Fruit fly (Drosophila melanogaster) whole organism, embryonic: ENCODE data around the gene CG7182.

ENCODE experiments used
- Atf6 ChIP-seq: fragments of 200-800 bp; sonication (Bioruptor generic); IDR thresholded peaks from 2 replicates; pipeline ENCODE4 v1.3.6; 2022; ENCODE audit warnings: missing biosample characterization, missing genetic modification characterization
- Awh ChIP-seq: fragments of 200-800 bp; sonication (Bioruptor generic); IDR thresholded peaks from 2 replicates; pipeline ENCODE4, ENCODE4 v1.3.6; 2022; ENCODE audit warnings: missing biosample characterization, missing genetic modification characterization
- B-H2 ChIP-seq: fragments of 200-800 bp; sonication (Bioruptor generic); optimal IDR thresholded peaks from 2 replicates; lab custom pipeline; 2018; ENCODE audit warnings: missing biosample characterization, mild to moderate bottlenecking, missing genetic modification characterization
- CG10209 ChIP-seq: fragments of 200-800 bp; sonication (Bioruptor generic); optimal IDR thresholded peaks from 3 replicates; lab custom pipeline; 2017; ENCODE audit warnings: missing biosample characterization, mild to moderate bottlenecking, missing genetic modification characterization, missing genetic modification reagents
- CG11247 ChIP-seq: fragments of 200-800 bp; sonication (Bioruptor generic); IDR thresholded peaks from 2 replicates; pipeline ENCODE4 v1.3.6; 2022; ENCODE audit warnings: missing biosample characterization, missing genetic modification characterization
- CG14441 ChIP-seq: fragments of 200-800 bp; sonication (Bioruptor generic); IDR thresholded peaks from 2 replicates; pipeline ENCODE4 v1.3.6; 2022; ENCODE audit warnings: missing biosample characterization, missing genetic modification characterization
- CG14860 ChIP-seq: fragments of 200-800 bp; sonication (Bioruptor generic); IDR thresholded peaks from 3 replicates; pipeline ENCODE4 v1.3.6; 2022; ENCODE audit warnings: missing biosample characterization, missing genetic modification characterization; ENCODE audit not compliant: partially characterized antibody
- CG14965 ChIP-seq: fragments of 200-800 bp; sonication (Bioruptor generic); optimal IDR thresholded peaks from 2 replicates; lab custom pipeline; 2016; ENCODE audit warnings: missing biosample characterization, missing genetic modification characterization, borderline replicate concordance
- CG15514 ChIP-seq: fragments of 200-800 bp; sonication (Bioruptor generic); optimal IDR thresholded peaks from 3 replicates; lab custom pipeline; 2017; ENCODE audit warnings: missing biosample characterization, missing genetic modification characterization, mild to moderate bottlenecking, moderate library complexity, missing genetic modification reagents
- CG16863 ChIP-seq: fragments of 200-800 bp; sonication (Bioruptor generic); optimal IDR thresholded peaks from 3 replicates; lab custom pipeline; 2016; ENCODE audit warnings: missing biosample characterization, missing genetic modification characterization
- CG18599 ChIP-seq: fragments of 200-800 bp; sonication (Bioruptor generic); optimal IDR thresholded peaks from 3 replicates; lab custom pipeline; 2017; ENCODE audit warnings: missing biosample characterization, missing genetic modification characterization, mild to moderate bottlenecking, moderate library complexity, missing genetic modification reagents
- CG2889 ChIP-seq: fragments of 200-800 bp; sonication (Bioruptor generic); IDR thresholded peaks from 3 replicates; pipeline ENCODE4 v1.3.6; 2022; ENCODE audit warnings: missing biosample characterization, missing genetic modification characterization
- CG31224 ChIP-seq: fragments of 200-800 bp; sonication (Bioruptor generic); IDR thresholded peaks from 2 replicates; pipeline ENCODE4 v1.3.6; 2022; ENCODE audit warnings: missing biosample characterization, missing genetic modification characterization
- CG6765 ChIP-seq: fragments of 200-800 bp; sonication (Bioruptor generic); optimal IDR thresholded peaks from 3 replicates; lab custom pipeline; 2017; ENCODE audit warnings: missing biosample characterization, mild to moderate bottlenecking, missing genetic modification characterization
- CG6791 ChIP-seq: fragments of 200-800 bp; sonication (Bioruptor generic); IDR thresholded peaks from 3 replicates; pipeline ENCODE4 v1.3.6; 2022; ENCODE audit warnings: missing biosample characterization, missing genetic modification characterization; ENCODE audit not compliant: partially characterized antibody
- CG8281 ChIP-seq: fragments of 200-800 bp; sonication (Bioruptor generic); optimal IDR thresholded peaks from 2 replicates; lab custom pipeline; 2018; ENCODE audit warnings: missing biosample characterization, mild to moderate bottlenecking, missing genetic modification characterization, moderate library complexity
- CG8290 ChIP-seq, 3 experiments: fragments of 200-800 bp; sonication (Bioruptor generic); optimal IDR thresholded peaks; 2 replicates each; lab custom pipeline; 2016 to 2019; ENCODE audit warnings: missing biosample characterization in 3 of 3, missing genetic modification characterization in 3 of 3, mild to moderate bottlenecking in 2 of 3, moderate library complexity in 1 of 3
- CG9932 ChIP-seq: fragments of 200-800 bp; sonication (Bioruptor generic); IDR thresholded peaks from 2 replicates; pipeline ENCODE4 v1.3.6; 2022; ENCODE audit warnings: missing biosample characterization, missing genetic modification characterization
- D ChIP-seq, 2 experiments: fragments of 200-800 bp in 1 of 2; fragments of >200 bp in 1 of 2; sonication (Bioruptor generic) in 1 of 2; optimal IDR thresholded peaks; 2 replicates in 1 of 2; 3 replicates in 1 of 2; lab custom pipeline; 2017; ENCODE audit warnings: mild to moderate bottlenecking in 1 of 2, missing biosample characterization in 1 of 2, missing genetic modification characterization in 1 of 2, missing genetic modification reagents in 1 of 2
- E2f2 ChIP-seq: fragments of 200-800 bp; sonication (Bioruptor generic); IDR thresholded peaks from 2 replicates; pipeline ENCODE4 v1.3.6; 2022; ENCODE audit warnings: missing biosample characterization, missing genetic modification characterization
- HLHmδ ChIP-seq: fragments of 200-800 bp; sonication (Bioruptor generic); optimal IDR thresholded peaks from 2 replicates; lab custom pipeline; 2018; ENCODE audit warnings: missing biosample characterization, mild to moderate bottlenecking, missing genetic modification characterization, moderate library complexity
- Hand ChIP-seq: fragments of 200-800 bp; sonication (Bioruptor generic); optimal IDR thresholded peaks from 2 replicates; lab custom pipeline; 2017; ENCODE audit warnings: mild to moderate bottlenecking, missing biosample characterization, missing genetic modification reagents, missing genetic modification characterization
- HmgZ ChIP-seq: fragments of 200-800 bp; sonication (Bioruptor generic); optimal IDR thresholded peaks from 2 replicates; lab custom pipeline; 2018; ENCODE audit warnings: missing biosample characterization, mild to moderate bottlenecking, missing genetic modification characterization
- Jarid2 ChIP-seq: fragments of 200-800 bp; sonication (Bioruptor generic); optimal IDR thresholded peaks from 3 replicates; lab custom pipeline; 2017; ENCODE audit warnings: mild to moderate bottlenecking, missing biosample characterization, missing genetic modification reagents, missing genetic modification characterization
- Med ChIP-seq: fragments of 200-800 bp; sonication (Bioruptor generic); peaks from one replicate; lab custom pipeline; 2016; ENCODE audit warnings: missing biosample characterization, missing genetic modification characterization, mild to moderate bottlenecking, inconsistent platforms, moderate library complexity
- Nf-YA ChIP-seq: fragments of 200-800 bp; sonication (Bioruptor generic); IDR thresholded peaks from 2 replicates; pipeline ENCODE4 v1.3.6; 2022; ENCODE audit warnings: missing biosample characterization, missing genetic modification characterization
- Sox102F ChIP-seq: fragments of 200-800 bp; sonication (Bioruptor generic); optimal IDR thresholded peaks from 2 replicates; lab custom pipeline; 2018; ENCODE audit warnings: missing biosample characterization, mild to moderate bottlenecking, missing genetic modification characterization, moderate library complexity
- Taf1 ChIP-seq: fragments of 200-800 bp; sonication (Bioruptor generic); IDR thresholded peaks from 2 replicates; pipeline ENCODE4 v1.3.6; 2022; ENCODE audit warnings: missing biosample characterization, missing genetic modification characterization
- YL-1 ChIP-seq: fragments of 200-800 bp; sonication (Bioruptor generic); optimal IDR thresholded peaks from 3 replicates; lab custom pipeline; 2017; ENCODE audit warnings: missing biosample characterization, mild to moderate bottlenecking, missing genetic modification characterization
- ap ChIP-seq: fragments of 200-800 bp; sonication (Bioruptor generic); IDR thresholded peaks from 2 replicates; pipeline ENCODE4 v1.3.6; 2022; ENCODE audit warnings: missing biosample characterization, missing genetic modification characterization
- ase ChIP-seq: fragments of 200-800 bp; sonication (Bioruptor generic); IDR thresholded peaks from 3 replicates; pipeline ENCODE4 v1.3.6; 2022; ENCODE audit warnings: missing biosample characterization, missing genetic modification characterization
- ash1 ChIP-seq: fragments of 200-800 bp; sonication (Bioruptor generic); optimal IDR thresholded peaks from 2 replicates; lab custom pipeline; 2018; ENCODE audit warnings: missing biosample characterization, mild to moderate bottlenecking, missing genetic modification characterization
- bcd ChIP-seq: fragments of 200-800 bp; sonication (Bioruptor generic); optimal IDR thresholded peaks from 2 replicates; lab custom pipeline; 2017; ENCODE audit warnings: missing biosample characterization, mild to moderate bottlenecking, missing genetic modification characterization
- caup ChIP-seq: fragments of 200-800 bp; sonication (Bioruptor generic); optimal IDR thresholded peaks from 3 replicates; lab custom pipeline; 2017; ENCODE audit warnings: missing biosample characterization, mild to moderate bottlenecking, missing genetic modification characterization, moderate library complexity; ENCODE audit not compliant: severe bottlenecking
- dysf ChIP-seq: fragments of 200-800 bp; sonication (Bioruptor generic); IDR thresholded peaks from 3 replicates; pipeline ENCODE4 v1.3.6; 2022; ENCODE audit warnings: missing biosample characterization, missing genetic modification characterization
- fu2 ChIP-seq: fragments of 200-800 bp; sonication (Bioruptor generic); optimal IDR thresholded peaks from 2 replicates; lab custom pipeline; 2016; ENCODE audit warnings: missing biosample characterization, missing genetic modification characterization
- lbe ChIP-seq: fragments of 200-800 bp; sonication (Bioruptor generic); optimal IDR thresholded peaks from 2 replicates; lab custom pipeline; 2016; ENCODE audit warnings: missing biosample characterization, mild to moderate bottlenecking, missing genetic modification characterization
- onecut ChIP-seq: fragments of 200-800 bp; sonication (Bioruptor generic); IDR thresholded peaks from 2 replicates; pipeline ENCODE4 v1.3.6; 2022; ENCODE audit warnings: missing biosample characterization, missing genetic modification characterization
- pzg ChIP-seq: fragments of 200-800 bp; sonication (Bioruptor generic); optimal IDR thresholded peaks from 3 replicates; lab custom pipeline; 2018; ENCODE audit warnings: missing biosample characterization, mild to moderate bottlenecking, missing genetic modification characterization, moderate library complexity
- schlank ChIP-seq: fragments of 200-800 bp; sonication (Bioruptor generic); optimal IDR thresholded peaks from 2 replicates; lab custom pipeline; 2018; ENCODE audit warnings: missing biosample characterization, mild to moderate bottlenecking, missing genetic modification characterization
- slp2 ChIP-seq: fragments of 200-800 bp; sonication (Bioruptor generic); optimal IDR thresholded peaks from 2 replicates; lab custom pipeline; 2016; ENCODE audit warnings: missing biosample characterization, missing genetic modification characterization
- wek ChIP-seq: fragments of 200-800 bp; sonication (Bioruptor generic); optimal IDR thresholded peaks from 3 replicates; lab custom pipeline; 2018; ENCODE audit warnings: missing biosample characterization, mild to moderate bottlenecking, missing genetic modification characterization, moderate library complexity

CG7182 gene

DNA sequence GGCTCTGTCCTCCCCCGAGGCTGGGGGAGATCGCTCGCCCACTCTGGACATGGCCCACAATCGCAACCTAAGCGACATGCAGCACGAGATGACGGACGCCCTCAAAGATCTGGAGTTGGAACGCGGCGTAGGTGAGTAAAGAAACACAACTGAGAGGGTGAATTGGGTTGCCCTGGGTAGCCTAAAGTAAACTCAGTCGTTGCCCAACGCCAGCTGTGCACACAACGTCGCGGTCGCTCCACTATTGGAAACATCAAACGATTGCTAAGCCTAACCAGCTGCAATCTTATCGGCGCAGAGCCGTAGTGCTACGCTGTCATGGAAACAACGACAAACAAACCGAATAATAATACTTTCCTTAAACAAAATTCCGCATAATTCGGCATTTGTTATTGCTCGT, 1.2 kb upstream of the CG7182 start (continued):
- TF ChIP-seq schlank (tag; lab: Kevin White, UChicago) = peak; percentile 29
- TF ChIP-seq fu2 = no peak
- TF ChIP-seq onecut (GFP tag; lab: Robert Waterston, UW) = peak; percentile 40
- TF ChIP-seq HLHmδ (GFP tag; lab: Kevin White, UChicago) = peak; percentile 47
- TF ChIP-seq Awh (GFP tag; lab: Robert Waterston, UW) = peak; percentile 31; the same call in 1 of the 2 replicates
- TF ChIP-seq CG16863 (GFP tag; lab: Kevin White, UChicago) = no peak
- TF ChIP-seq Taf1 = no peak
- peak; percentile 51 for TF ChIP-seq CG18599
- TF ChIP-seq slp2 (GFP tag; lab: Kevin White, UChicago) = no peak
- TF ChIP-seq CG2889 (GFP tag; lab: Robert Waterston, UW) = no peak
- TF ChIP-seq Nf-YA = peak; percentile 54; the same call in 1 of the 2 replicates
- TF ChIP-seq CG11247 = peak; percentile 47; the same call in 1 of the 2 replicates
- TF ChIP-seq YL-1 (GFP tag; lab: Kevin White, UChicago) = no peak
- TF ChIP-seq ase (GFP tag; lab: Robert Waterston, UW) = peak; percentile 37; the same call in 1 of the 3 replicates
- peak; percentile 50 for TF ChIP-seq CG10209
- 0 out of 3 replicates have a peak, but pooled peaks have one; percentile 31 for TF ChIP-seq dysf (GFP tag; lab: Robert Waterston, UW)
- TF ChIP-seq ash1 = no peak
- peak; percentile 28 for TF ChIP-seq B-H2
- TF ChIP-seq CG31224 (GFP tag; lab: Robert Waterston, UW) = 0 out of 2 replicates have a peak, but pooled peaks have one; percentile 11
- peak; percentile 81 for TF ChIP-seq Med (GFP tag; lab: Kevin White, UChicago)
- TF ChIP-seq Atf6 (GFP tag; lab: Robert Waterston, UW) = peak; percentile 40; the same call in 1 of the 2 replicates
- TF ChIP-seq wek (GFP tag; lab: Kevin White, UChicago) = peak; percentile 73
- peak; percentile 39 for TF ChIP-seq HmgZ
- TF ChIP-seq CG15514 (GFP tag; lab: Kevin White, UChicago) = peak; percentile 64
- TF ChIP-seq caup (GFP tag; lab: Kevin White, UChicago) = peak; percentile 58
- TF ChIP-seq CG8281 (tag; lab: Kevin White, UChicago) = peak; percentile 24
- TF ChIP-seq bcd = peak; percentile 20
- TF ChIP-seq lbe (GFP tag; lab: Kevin White, UChicago) = no peak
- TF ChIP-seq CG6765 (GFP tag; lab: Kevin White, UChicago) = peak; percentile 51
- TF ChIP-seq CG14441 (GFP tag; lab: Robert Waterston, UW) = 0 out of 2 replicates have a peak, but pooled peaks have one; percentile 24
- TF ChIP-seq Jarid2 (GFP tag; lab: Kevin White, UChicago) = peak; percentile 20
- no peak for TF ChIP-seq CG14965
- peak; percentile 23; the same call in 1 of the 2 replicates for TF ChIP-seq E2f2
- TF ChIP-seq Hand (GFP tag; lab: Kevin White, UChicago) = no peak
- TF ChIP-seq pzg (GFP tag; lab: Kevin White, UChicago) = no peak

DNA sequence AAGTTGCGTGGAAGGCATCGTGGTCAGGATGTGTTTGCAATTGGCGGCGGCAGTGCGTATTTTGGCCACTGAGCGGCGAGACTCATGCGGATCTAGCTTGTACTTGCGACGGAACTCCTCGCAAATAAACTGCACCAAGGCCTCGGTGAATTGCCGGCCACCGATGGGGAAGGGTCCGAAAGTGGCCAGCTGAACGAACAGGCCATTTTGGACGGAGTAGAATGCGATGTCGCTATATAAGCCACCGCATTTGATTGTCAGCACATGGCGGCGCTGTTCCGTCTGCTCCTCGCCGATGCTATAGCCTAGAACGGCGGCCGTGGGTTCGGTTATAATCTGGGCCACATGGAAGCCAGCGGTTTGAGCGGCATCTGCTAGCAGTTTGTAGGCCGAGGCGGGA, 1.0 kb downstream of the CG7182 start:
- no peak for TF ChIP-seq Jarid2 (GFP tag; lab: Kevin White, UChicago)
- no peak for TF ChIP-seq D (optimal IDR thresholded peaks at IDR 0.05; lab: Kevin White, UChicago)
- no peak for TF ChIP-seq D (GFP tag; optimal IDR thresholded peaks at IDR 0.05; lab: Kevin White, UChicago)
- no peak for TF ChIP-seq CG9932
- no peak for TF ChIP-seq CG6791 (GFP tag; lab: Robert Waterston, UW)
- TF ChIP-seq Sox102F (GFP tag; lab: Kevin White, UChicago) = no peak
- no peak for TF ChIP-seq CG8290 (GFP tag; optimal IDR thresholded peaks at IDR 0.05; lab: Kevin White, UChicago)
- TF ChIP-seq CG8290 (tag; optimal IDR thresholded peaks at IDR 0.05; lab: Kevin White, UChicago) = no peak
- no peak for TF ChIP-seq ap (GFP tag; lab: Robert Waterston, UW)
- no peak for TF ChIP-seq CG14860 (GFP tag; lab: Robert Waterston, UW)
